Fruit fly (Drosophila melanogaster) whole organism, embryonic: ENCODE measurements around the gene CG3301.

Experiments
- Antp ChIP-seq: fragments of 200-800 bp; sonication (Bioruptor generic); optimal IDR thresholded peaks from 3 replicates; lab custom pipeline; 2016; ENCODE audit warnings: missing biosample characterization, missing genetic modification characterization
- Atf3 ChIP-seq: fragments of 200-800 bp; sonication (Bioruptor generic); optimal IDR thresholded peaks from 3 replicates; lab custom pipeline; 2016; ENCODE audit warnings: missing biosample characterization, missing genetic modification characterization
- CG1024 ChIP-seq: fragments of 200-800 bp; sonication (Bioruptor generic); IDR thresholded peaks from 2 replicates; pipeline ENCODE4 v1.3.6; 2022; ENCODE audit warnings: missing biosample characterization, missing genetic modification characterization
- CG10274 ChIP-seq: fragments of 200-800 bp; sonication (Bioruptor generic); optimal IDR thresholded peaks from 3 replicates; lab custom pipeline; 2017; ENCODE audit warnings: missing biosample characterization, mild to moderate bottlenecking, missing genetic modification characterization
- CG11093 ChIP-seq: fragments of 200-800 bp; sonication (Bioruptor generic); IDR thresholded peaks from 3 replicates; pipeline ENCODE4 v1.3.6; 2022; ENCODE audit warnings: missing biosample characterization, missing genetic modification characterization
- CG13287 ChIP-seq: fragments of 200-800 bp; sonication (Bioruptor generic); IDR thresholded peaks from 2 replicates; pipeline ENCODE4 v1.3.6; 2022; ENCODE audit warnings: missing biosample characterization, missing genetic modification characterization; ENCODE audit not compliant: partially characterized antibody
- CG14050 ChIP-seq: fragments of 200-800 bp; sonication (Bioruptor generic); IDR thresholded peaks from 3 replicates; pipeline ENCODE4 v1.3.6; 2022; ENCODE audit warnings: missing biosample characterization, missing genetic modification characterization
- CG14860 ChIP-seq: fragments of 200-800 bp; sonication (Bioruptor generic); IDR thresholded peaks from 3 replicates; pipeline ENCODE4 v1.3.6; 2022; ENCODE audit warnings: missing biosample characterization, missing genetic modification characterization; ENCODE audit not compliant: partially characterized antibody
- CG16779 ChIP-seq: fragments of 200-800 bp; sonication (Bioruptor generic); IDR thresholded peaks from 2 replicates; pipeline ENCODE4 v1.3.6; 2022; ENCODE audit warnings: missing biosample characterization, missing genetic modification characterization
- CG17802 ChIP-seq: fragments of 200-800 bp; sonication (Bioruptor generic); optimal IDR thresholded peaks from 2 replicates; lab custom pipeline; 2018; ENCODE audit warnings: missing biosample characterization, mild to moderate bottlenecking, missing genetic modification characterization, moderate library complexity
- CG18476 ChIP-seq: fragments of 200-800 bp; sonication (Bioruptor generic); optimal IDR thresholded peaks from 2 replicates; lab custom pipeline; 2016; ENCODE audit warnings: missing biosample characterization, mild to moderate bottlenecking, missing genetic modification characterization
- CG2875 ChIP-seq: fragments of 200-800 bp; sonication (Bioruptor generic); optimal IDR thresholded peaks from 2 replicates; lab custom pipeline; 2017; ENCODE audit warnings: missing biosample characterization, mild to moderate bottlenecking, missing genetic modification characterization, missing genetic modification reagents
- CG30431 ChIP-seq: fragments of 200-800 bp; sonication (Bioruptor generic); optimal IDR thresholded peaks from 2 replicates; lab custom pipeline; 2017; ENCODE audit warnings: missing biosample characterization, missing genetic modification characterization
- CG3838 ChIP-seq: fragments of 200-800 bp; sonication (Bioruptor generic); optimal IDR thresholded peaks from 3 replicates; lab custom pipeline; 2016; ENCODE audit warnings: missing biosample characterization, missing genetic modification characterization
- CG7745 ChIP-seq: fragments of 200-800 bp; sonication (Bioruptor generic); optimal IDR thresholded peaks from 2 replicates; lab custom pipeline; 2018; ENCODE audit warnings: missing biosample characterization, mild to moderate bottlenecking, missing genetic modification characterization, moderate library complexity
- CG7963 ChIP-seq: fragments of 200-800 bp; sonication (Bioruptor generic); IDR thresholded peaks from 3 replicates; pipeline ENCODE4 v1.3.6; 2022; ENCODE audit warnings: missing biosample characterization, missing genetic modification characterization; ENCODE audit not compliant: partially characterized antibody
- Chrac-16 ChIP-seq: fragments of 200-800 bp; sonication (Bioruptor generic); optimal IDR thresholded peaks from 3 replicates; lab custom pipeline; 2016; ENCODE audit warnings: missing biosample characterization, missing genetic modification characterization
- Dip2 ChIP-seq: fragments of 200-800 bp; sonication (Bioruptor generic); IDR thresholded peaks from 2 replicates; pipeline ENCODE4 v1.3.6; 2022; ENCODE audit warnings: missing biosample characterization, missing genetic modification characterization
- Fer1 ChIP-seq: fragments of 200-800 bp; sonication (Bioruptor generic); optimal IDR thresholded peaks from 2 replicates; lab custom pipeline; 2017; ENCODE audit warnings: missing biosample characterization, mild to moderate bottlenecking, missing genetic modification characterization
- Fer3 ChIP-seq: fragments of 200-800 bp; sonication (Bioruptor generic); optimal IDR thresholded peaks from 2 replicates; lab custom pipeline; 2018; ENCODE audit warnings: missing biosample characterization, mild to moderate bottlenecking, missing genetic modification characterization, moderate library complexity
- Hmr ChIP-seq: fragments of 200-800 bp; sonication (Bioruptor generic); optimal IDR thresholded peaks from 3 replicates; lab custom pipeline; 2017; ENCODE audit warnings: mild to moderate bottlenecking, missing biosample characterization, missing genetic modification reagents, missing genetic modification characterization
- Hsf ChIP-seq: fragments of 200-800 bp; sonication (Bioruptor generic); optimal IDR thresholded peaks from 3 replicates; lab custom pipeline; 2016; ENCODE audit warnings: missing biosample characterization, missing genetic modification characterization
- Med ChIP-seq: fragments of 200-800 bp; sonication (Bioruptor generic); peaks from one replicate; lab custom pipeline; 2016; ENCODE audit warnings: missing biosample characterization, missing genetic modification characterization, mild to moderate bottlenecking, inconsistent platforms, moderate library complexity
- Neu2 ChIP-seq: fragments of 200-800 bp; sonication (Bioruptor generic); optimal IDR thresholded peaks from 3 replicates; lab custom pipeline; 2016; ENCODE audit warnings: missing biosample characterization, missing genetic modification characterization, borderline replicate concordance
- Rfx ChIP-seq: fragments of 200-800 bp; sonication (Bioruptor generic); IDR thresholded peaks from 2 replicates; pipeline ENCODE4 v1.3.6; 2022; ENCODE audit warnings: missing biosample characterization, missing genetic modification characterization
- Rx ChIP-seq: fragments of 200-800 bp; sonication (Bioruptor generic); IDR thresholded peaks from 2 replicates; pipeline ENCODE4 v1.3.6; 2022; ENCODE audit warnings: missing biosample characterization, missing genetic modification characterization
- Sin3A ChIP-seq: fragments of >200 bp; optimal IDR thresholded peaks from 2 replicates; lab custom pipeline; 2018
- Six4 ChIP-seq: fragments of 200-800 bp; sonication (Bioruptor generic); optimal IDR thresholded peaks from 2 replicates; lab custom pipeline; 2016; ENCODE audit warnings: missing biosample characterization, missing genetic modification characterization
- Taf1 ChIP-seq: fragments of 200-800 bp; sonication (Bioruptor generic); IDR thresholded peaks from 2 replicates; pipeline ENCODE4 v1.3.6; 2022; ENCODE audit warnings: missing biosample characterization, missing genetic modification characterization
- Trl ChIP-seq, 3 experiments: fragments of >200 bp in 2 of 3; fragments of 200-800 bp in 1 of 3; sonication (Bioruptor generic) in 1 of 3; optimal IDR thresholded peaks; 2 replicates in 1 of 3; 3 replicates in 2 of 3; lab custom pipeline; 2016 to 2017; ENCODE audit warnings: missing biosample characterization in 1 of 3, missing genetic modification characterization in 1 of 3
- abd-A ChIP-seq: fragments of 200-800 bp; sonication (Bioruptor generic); optimal IDR thresholded peaks from 3 replicates; lab custom pipeline; 2019; ENCODE audit warnings: missing biosample characterization, mild to moderate bottlenecking, missing genetic modification characterization, moderate library complexity
- ac ChIP-seq: fragments of 200-800 bp; sonication (Bioruptor generic); optimal IDR thresholded peaks from 3 replicates; lab custom pipeline; 2017; ENCODE audit warnings: missing biosample characterization, mild to moderate bottlenecking, missing genetic modification characterization
- bab2 ChIP-seq: fragments of 200-800 bp; sonication (Bioruptor generic); optimal IDR thresholded peaks from 2 replicates; lab custom pipeline; 2016; ENCODE audit warnings: missing biosample characterization, missing genetic modification characterization
- bcd ChIP-seq: fragments of 200-800 bp; sonication (Bioruptor generic); optimal IDR thresholded peaks from 2 replicates; lab custom pipeline; 2017; ENCODE audit warnings: missing biosample characterization, mild to moderate bottlenecking, missing genetic modification characterization
- chif ChIP-seq, 2 experiments: fragments of 200-800 bp; sonication (Bioruptor generic); optimal IDR thresholded peaks; 3 replicates each; lab custom pipeline; 2016; ENCODE audit warnings: missing biosample characterization in 2 of 2, missing genetic modification characterization in 2 of 2
- ci ChIP-seq: fragments of 200-800 bp; sonication (Bioruptor generic); IDR thresholded peaks from 3 replicates; pipeline ENCODE4 v1.3.6; 2022; ENCODE audit warnings: missing biosample characterization, missing genetic modification characterization
- crc ChIP-seq: fragments of 200-800 bp; sonication (Bioruptor generic); optimal IDR thresholded peaks from 2 replicates; lab custom pipeline; 2016; ENCODE audit warnings: missing biosample characterization, missing genetic modification characterization
- dysf ChIP-seq: fragments of 200-800 bp; sonication (Bioruptor generic); IDR thresholded peaks from 3 replicates; pipeline ENCODE4 v1.3.6; 2022; ENCODE audit warnings: missing biosample characterization, missing genetic modification characterization
- gem ChIP-seq: fragments of 200-800 bp; sonication (Bioruptor generic); optimal IDR thresholded peaks from 2 replicates; lab custom pipeline; 2019; ENCODE audit warnings: missing biosample characterization, mild to moderate bottlenecking, missing genetic modification characterization, moderate library complexity
- oc ChIP-seq: fragments of 200-800 bp; sonication (Bioruptor generic); optimal IDR thresholded peaks from 2 replicates; lab custom pipeline; 2018; ENCODE audit warnings: missing biosample characterization, mild to moderate bottlenecking, missing genetic modification characterization, moderate library complexity
- pho ChIP-seq: fragments of 200-800 bp; sonication (Bioruptor generic); optimal IDR thresholded peaks from 2 replicates; lab custom pipeline; 2016; ENCODE audit warnings: missing biosample characterization, missing genetic modification characterization
- prd ChIP-seq, 3 experiments: fragments of >200 bp in 2 of 3; fragments of 200-800 bp in 1 of 3; sonication (Bioruptor generic) in 1 of 3; optimal IDR thresholded peaks in 2 of 3; IDR thresholded peaks in 1 of 3; 2 replicates in 2 of 3; 3 replicates in 1 of 3; pipeline versions ENCODE4 v1.3.6 to Lab custom; 2017 to 2022; ENCODE audit warnings: missing biosample characterization in 1 of 3, missing genetic modification characterization in 1 of 3
- pzg ChIP-seq: fragments of 200-800 bp; sonication (Bioruptor generic); optimal IDR thresholded peaks from 3 replicates; lab custom pipeline; 2018; ENCODE audit warnings: missing biosample characterization, mild to moderate bottlenecking, missing genetic modification characterization, moderate library complexity
- scrt ChIP-seq: fragments of 200-800 bp; sonication (Bioruptor generic); optimal IDR thresholded peaks from 2 replicates; lab custom pipeline; 2018; ENCODE audit warnings: missing biosample characterization, mild to moderate bottlenecking, missing genetic modification characterization, moderate library complexity
- sima ChIP-seq: fragments of 200-800 bp; sonication (Bioruptor generic); optimal IDR thresholded peaks from 2 replicates; lab custom pipeline; 2016; ENCODE audit warnings: missing biosample characterization, missing genetic modification characterization
- sna ChIP-seq: fragments of 200-800 bp; sonication (Bioruptor generic); IDR thresholded peaks from 2 replicates; pipeline ENCODE4 v1.3.6; 2022; ENCODE audit warnings: missing biosample characterization, missing genetic modification characterization; ENCODE audit not compliant: partially characterized antibody
- sqz ChIP-seq: fragments of 200-800 bp; sonication (Bioruptor generic); optimal IDR thresholded peaks from 3 replicates; lab custom pipeline; 2018; ENCODE audit warnings: missing biosample characterization, mild to moderate bottlenecking, missing genetic modification characterization
- tll ChIP-seq, 2 experiments: fragments of 200-800 bp in 1 of 2; fragments of >200 bp in 1 of 2; sonication (Bioruptor generic) in 1 of 2; optimal IDR thresholded peaks; 2 replicates each; lab custom pipeline; 2017 to 2019; ENCODE audit warnings: missing biosample characterization in 2 of 2, missing genetic modification characterization in 2 of 2, mild to moderate bottlenecking in 1 of 2, moderate library complexity in 1 of 2
- zfh1 ChIP-seq: fragments of 200-800 bp; sonication (Bioruptor generic); IDR thresholded peaks from 3 replicates; pipeline ENCODE4 v1.3.6; 2022; ENCODE audit warnings: missing biosample characterization, missing genetic modification characterization

Gene CG3301

DNA sequence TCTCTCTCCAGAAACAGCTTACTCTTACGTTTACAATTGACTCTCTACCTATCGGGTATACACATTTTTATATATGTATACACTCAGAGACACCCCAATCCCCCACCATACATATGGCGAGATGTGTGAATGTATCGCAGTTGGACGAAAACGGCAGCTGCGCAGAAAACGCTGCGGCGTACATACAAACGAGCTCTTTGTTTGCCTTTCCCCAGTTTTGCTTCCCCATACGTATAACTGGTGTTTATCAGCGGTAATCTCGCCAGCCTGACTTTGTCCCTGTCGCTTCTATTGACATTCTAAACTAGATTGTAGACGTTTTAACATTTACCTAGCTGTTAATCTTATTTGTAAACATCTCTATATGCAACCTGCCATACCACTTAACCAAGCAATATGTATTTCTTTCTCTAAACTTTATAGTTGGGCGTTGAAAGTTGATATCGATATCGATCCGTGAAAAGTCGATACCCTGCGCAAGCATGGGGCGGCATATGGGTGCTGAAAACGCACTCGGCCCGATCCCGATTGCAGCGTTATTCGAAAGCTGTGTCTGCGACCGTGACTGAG lies 21.4 kb upstream of the CG3301 start (continued):
- TF ChIP-seq pho (GFP tag; lab: Kevin White, UChicago) (peak; percentile 60), Fer3 (peak; percentile 64), CG18476 (GFP tag; lab: Kevin White, UChicago) (peak; percentile 64), CG16779 (no peak), abd-A (tag; lab: Kevin White, UChicago) (peak; percentile 75), pzg (GFP tag; lab: Kevin White, UChicago) (no peak), zfh1 (GFP tag; lab: Robert Waterston, UW) (no peak), sima (GFP tag; lab: Kevin White, UChicago) (peak; percentile 62), CG7745 (peak; percentile 12), bab2 (GFP tag; lab: Kevin White, UChicago) (peak; percentile 75), Chrac-16 (GFP tag; lab: Kevin White, UChicago) (no peak), Rfx (GFP tag; lab: Robert Waterston, UW) (no peak), CG13287 (GFP tag; lab: Robert Waterston, UW) (no peak), CG14860 (GFP tag; lab: Robert Waterston, UW) (no peak), ac (GFP tag; lab: Kevin White, UChicago) (peak; percentile 70), CG3838 (peak; percentile 69), oc (tag; lab: Kevin White, UChicago) (peak; percentile 88), CG17802 (no peak), Taf1 (GFP tag; lab: Robert Waterston, UW) (no peak), CG2875 (GFP tag; lab: Kevin White, UChicago) (peak; percentile 88), sna (GFP tag; lab: Robert Waterston, UW) (no peak), Hmr (peak; percentile 92), prd (optimal IDR thresholded peaks at IDR 0.05; lab: Kevin White, UChicago) (no peak), prd (GFP tag; IDR thresholded peaks at IDR 0.05; lab: Robert Waterston, UW) (no peak), CG7963 (GFP tag; lab: Robert Waterston, UW) (no peak), CG11093 (GFP tag; lab: Robert Waterston, UW) (no peak), crc (peak; percentile 29), Rx (GFP tag; lab: Robert Waterston, UW) (no peak), Neu2 (peak; percentile 42), CG10274 (GFP tag; lab: Kevin White, UChicago) (peak; percentile 97), sqz (GFP tag; lab: Kevin White, UChicago) (peak; percentile 81), Med (GFP tag; lab: Kevin White, UChicago) (peak; percentile 94), chif (GFP tag; optimal IDR thresholded peaks at IDR 0.05; lab: Kevin White, UChicago) (peak in 1 of 2 experiments; percentile 2), gem (tag; lab: Kevin White, UChicago) (peak; percentile 69), Hsf (GFP tag; lab: Kevin White, UChicago) (peak; percentile 50), Sin3A (lab: Kevin White, UChicago) (no peak), bcd (peak; percentile 45), CG14050 (GFP tag; lab: Robert Waterston, UW) (no peak), CG30431 (GFP tag; lab: Kevin White, UChicago) (no peak), tll (GFP tag; optimal IDR thresholded peaks at IDR 0.05; lab: Kevin White, UChicago) (peak in 1 of 2 experiments; percentile 51), Atf3 (GFP tag; lab: Kevin White, UChicago) (peak; percentile 14), dysf (GFP tag; lab: Robert Waterston, UW) (no peak), scrt (peak; percentile 65), ci (GFP tag; lab: Robert Waterston, UW) (no peak), Dip2 (GFP tag; lab: Robert Waterston, UW) (no peak), Six4 (GFP tag; lab: Kevin White, UChicago) (peak; percentile 51), CG1024 (GFP tag; lab: Robert Waterston, UW) (no peak), Trl (optimal IDR thresholded peaks at IDR 0.05; lab: Kevin White, UChicago) (peak; percentile 67 to 82), Trl (GFP tag; optimal IDR thresholded peaks at IDR 0.05; lab: Kevin White, UChicago) (peak; percentile 76), Fer1 (peak; percentile 87), Antp (GFP tag; lab: Kevin White, UChicago) (peak; percentile 20)
